Worm (Caenorhabditis elegans): ENCODE measurements around the gene C50E3.9.

- no peak for TF ChIP-seq him-1 (tag; optimal IDR thresholded peaks at IDR 0.05)
- TF ChIP-seq W03F9.2 (tag; optimal IDR thresholded peaks at IDR 0.05): no peak
Observed at ce11 chrV:7622011-7622465, 22.0 kb upstream of the C50E3.9 start, which contains the start of gene C50E3.12.

Data from whole organism, L4/young adult.